Fruit fly (Drosophila melanogaster) whole organism, embryonic: ENCODE measurements around the gene ATPsynC.

Source experiments
- Atf-2 ChIP-seq: fragments of 200-800 bp; sonication (Bioruptor generic); optimal IDR thresholded peaks from 2 replicates; lab custom pipeline; 2016; ENCODE audit warnings: missing biosample characterization, missing genetic modification characterization
- B-H2 ChIP-seq: fragments of 200-800 bp; sonication (Bioruptor generic); optimal IDR thresholded peaks from 2 replicates; lab custom pipeline; 2018; ENCODE audit warnings: missing biosample characterization, mild to moderate bottlenecking, missing genetic modification characterization
- Blimp-1 ChIP-seq: fragments of 200-800 bp; sonication (Bioruptor generic); optimal IDR thresholded peaks from 3 replicates; lab custom pipeline; 2018; ENCODE audit warnings: missing biosample characterization, missing genetic modification characterization, mild to moderate bottlenecking, moderate library complexity, missing genetic modification reagents
- CG10209 ChIP-seq: fragments of 200-800 bp; sonication (Bioruptor generic); optimal IDR thresholded peaks from 3 replicates; lab custom pipeline; 2017; ENCODE audit warnings: missing biosample characterization, mild to moderate bottlenecking, missing genetic modification characterization, missing genetic modification reagents
- CG11093 ChIP-seq: fragments of 200-800 bp; sonication (Bioruptor generic); IDR thresholded peaks from 3 replicates; pipeline ENCODE4 v1.3.6; 2022; ENCODE audit warnings: missing biosample characterization, missing genetic modification characterization
- CG11695 ChIP-seq: fragments of 200-800 bp; sonication (Bioruptor generic); IDR thresholded peaks from 3 replicates; pipeline ENCODE4 v1.3.6; 2022; ENCODE audit warnings: missing biosample characterization, missing genetic modification characterization
- CG11696 ChIP-seq: fragments of 200-800 bp; sonication (Bioruptor generic); IDR thresholded peaks from 2 replicates; pipeline ENCODE4 v1.3.6; 2022; ENCODE audit warnings: missing biosample characterization, missing genetic modification characterization
- CG12104 ChIP-seq: fragments of 200-800 bp; sonication (Bioruptor generic); optimal IDR thresholded peaks from 3 replicates; lab custom pipeline; 2016; ENCODE audit warnings: missing biosample characterization, missing genetic modification characterization
- CG12236 ChIP-seq: fragments of 200-800 bp; sonication (Bioruptor generic); optimal IDR thresholded peaks from 2 replicates; lab custom pipeline; 2016; ENCODE audit warnings: missing biosample characterization, missing genetic modification characterization
- CG12391 ChIP-seq: fragments of 200-800 bp; sonication (Bioruptor generic); optimal IDR thresholded peaks from 3 replicates; lab custom pipeline; 2018; ENCODE audit warnings: missing biosample characterization, mild to moderate bottlenecking, missing genetic modification characterization, moderate library complexity
- CG13775 ChIP-seq: fragments of 200-800 bp; sonication (Bioruptor generic); optimal IDR thresholded peaks from 3 replicates; lab custom pipeline; 2017; ENCODE audit warnings: missing biosample characterization, mild to moderate bottlenecking, missing genetic modification characterization
- CG17361 ChIP-seq: fragments of 200-800 bp; sonication (Bioruptor generic); IDR thresholded peaks from 3 replicates; pipeline ENCODE4 v1.3.6; 2022; ENCODE audit warnings: missing biosample characterization, missing genetic modification characterization
- CG18262 ChIP-seq: fragments of 200-800 bp; optimal IDR thresholded peaks from 3 replicates; lab custom pipeline; 2019; ENCODE audit warnings: missing biosample characterization, mild to moderate bottlenecking, missing genetic modification characterization, moderate library complexity
- CG32532 ChIP-seq: fragments of 200-800 bp; sonication (Bioruptor generic); IDR thresholded peaks from 2 replicates; pipeline ENCODE4 v1.3.6; 2022; ENCODE audit warnings: missing biosample characterization, missing genetic modification characterization
- CG5180 ChIP-seq: fragments of 200-800 bp; sonication (Bioruptor generic); optimal IDR thresholded peaks from 3 replicates; lab custom pipeline; 2017; ENCODE audit warnings: missing biosample characterization, missing genetic modification characterization, mild to moderate bottlenecking, moderate library complexity, missing genetic modification reagents
- CG5245 ChIP-seq: fragments of 200-800 bp; sonication (Bioruptor generic); optimal IDR thresholded peaks from 3 replicates; lab custom pipeline; 2016; ENCODE audit warnings: missing biosample characterization, missing genetic modification characterization
- CG6689 ChIP-seq: fragments of 200-800 bp; sonication (Bioruptor generic); IDR thresholded peaks from 2 replicates; pipeline ENCODE4 v1.3.6; 2022; ENCODE audit warnings: missing biosample characterization, missing genetic modification characterization
- CG7271 ChIP-seq: fragments of 200-800 bp; sonication (Bioruptor generic); optimal IDR thresholded peaks from 2 replicates; lab custom pipeline; 2018; ENCODE audit warnings: missing biosample characterization, mild to moderate bottlenecking, missing genetic modification characterization, moderate library complexity
- CG7357 ChIP-seq: fragments of 200-800 bp; sonication (Bioruptor generic); IDR thresholded peaks from 3 replicates; pipeline ENCODE4 v1.3.6; 2022; ENCODE audit warnings: missing biosample characterization, missing genetic modification characterization
- CG7839 ChIP-seq: fragments of 200-800 bp; sonication (Bioruptor generic); optimal IDR thresholded peaks from 3 replicates; lab custom pipeline; 2018; ENCODE audit warnings: missing biosample characterization, mild to moderate bottlenecking, missing genetic modification characterization, moderate library complexity
- D ChIP-seq, 2 experiments: fragments of 200-800 bp in 1 of 2; fragments of >200 bp in 1 of 2; sonication (Bioruptor generic) in 1 of 2; optimal IDR thresholded peaks; 2 replicates in 1 of 2; 3 replicates in 1 of 2; lab custom pipeline; 2017; ENCODE audit warnings: mild to moderate bottlenecking in 1 of 2, missing biosample characterization in 1 of 2, missing genetic modification characterization in 1 of 2, missing genetic modification reagents in 1 of 2
- Dp ChIP-seq: fragments of 200-800 bp; sonication (Bioruptor generic); optimal IDR thresholded peaks from 2 replicates; lab custom pipeline; 2018; ENCODE audit warnings: missing biosample characterization, mild to moderate bottlenecking, missing genetic modification characterization, moderate library complexity
- ERR ChIP-seq: fragments of 200-800 bp; sonication (Bioruptor generic); optimal IDR thresholded peaks from 2 replicates; lab custom pipeline; 2016; ENCODE audit warnings: missing biosample characterization, missing genetic modification characterization
- Ets97D ChIP-seq: fragments of 200-800 bp; sonication (Bioruptor generic); optimal IDR thresholded peaks from 3 replicates; lab custom pipeline; 2016; ENCODE audit warnings: missing biosample characterization, missing genetic modification characterization
- HLH54F ChIP-seq: fragments of 200-800 bp; sonication (Bioruptor generic); optimal IDR thresholded peaks from 3 replicates; lab custom pipeline; 2016; ENCODE audit warnings: missing biosample characterization, missing genetic modification characterization
- Mad ChIP-seq: fragments of 200-800 bp; sonication (Bioruptor generic); optimal IDR thresholded peaks from 2 replicates; lab custom pipeline; 2016; ENCODE audit warnings: missing biosample characterization, missing genetic modification characterization
- Rfx ChIP-seq: fragments of 200-800 bp; sonication (Bioruptor generic); IDR thresholded peaks from 2 replicates; pipeline ENCODE4 v1.3.6; 2022; ENCODE audit warnings: missing biosample characterization, missing genetic modification characterization
- Sin3A ChIP-seq: fragments of >200 bp; optimal IDR thresholded peaks from 2 replicates; lab custom pipeline; 2018
- abd-A ChIP-seq: fragments of 200-800 bp; sonication (Bioruptor generic); optimal IDR thresholded peaks from 3 replicates; lab custom pipeline; 2019; ENCODE audit warnings: missing biosample characterization, mild to moderate bottlenecking, missing genetic modification characterization, moderate library complexity
- al ChIP-seq: fragments of 200-800 bp; sonication (Bioruptor generic); IDR thresholded peaks from 2 replicates; pipeline ENCODE4 v1.3.6; 2022; ENCODE audit warnings: missing biosample characterization, missing genetic modification characterization
- bab2 ChIP-seq: fragments of 200-800 bp; sonication (Bioruptor generic); optimal IDR thresholded peaks from 2 replicates; lab custom pipeline; 2016; ENCODE audit warnings: missing biosample characterization, missing genetic modification characterization
- croc ChIP-seq: fragments of 200-800 bp; sonication (Bioruptor generic); conservative IDR thresholded peaks from 3 replicates; pipeline ENCODE4 v1.3.6; 2022; ENCODE audit warnings: missing biosample characterization, missing genetic modification characterization
- eve ChIP-seq, 2 experiments: fragments of >200 bp; optimal IDR thresholded peaks; 2 replicates each; lab custom pipeline; 2017; ENCODE audit warnings: missing biosample characterization in 2 of 2, missing genetic modification characterization in 2 of 2
- gcm ChIP-seq: fragments of 200-800 bp; sonication (Bioruptor generic); optimal IDR thresholded peaks from 2 replicates; lab custom pipeline; 2019; ENCODE audit warnings: missing biosample characterization, mild to moderate bottlenecking, missing genetic modification characterization, moderate library complexity
- gfzf ChIP-seq: fragments of 200-800 bp; sonication (Bioruptor generic); optimal IDR thresholded peaks from 2 replicates; lab custom pipeline; 2016; ENCODE audit warnings: missing biosample characterization, mild to moderate bottlenecking, missing genetic modification characterization, moderate library complexity
- knrl ChIP-seq: fragments of 200-800 bp; sonication (Bioruptor generic); IDR thresholded peaks from 3 replicates; pipeline ENCODE4 v1.3.6; 2022; ENCODE audit warnings: missing biosample characterization, missing genetic modification characterization; ENCODE audit not compliant: partially characterized antibody
- lola ChIP-seq, 3 experiments: fragments of >200 bp in 2 of 3; fragments of 200-800 bp in 1 of 3; sonication (Bioruptor generic) in 1 of 3; optimal IDR thresholded peaks; 2 replicates each; lab custom pipeline; 2017 to 2019; ENCODE audit warnings: missing biosample characterization in 3 of 3, missing genetic modification characterization in 3 of 3, mild to moderate bottlenecking in 1 of 3, moderate library complexity in 1 of 3
- nau ChIP-seq: fragments of 200-800 bp; sonication (Bioruptor generic); optimal IDR thresholded peaks from 3 replicates; lab custom pipeline; 2017; ENCODE audit warnings: missing biosample characterization, mild to moderate bottlenecking, missing genetic modification characterization, missing genetic modification reagents
- prd ChIP-seq, 3 experiments: fragments of >200 bp in 2 of 3; fragments of 200-800 bp in 1 of 3; sonication (Bioruptor generic) in 1 of 3; optimal IDR thresholded peaks in 2 of 3; IDR thresholded peaks in 1 of 3; 2 replicates in 2 of 3; 3 replicates in 1 of 3; pipeline versions ENCODE4 v1.3.6 to Lab custom; 2017 to 2022; ENCODE audit warnings: missing biosample characterization in 1 of 3, missing genetic modification characterization in 1 of 3
- row ChIP-seq: fragments of 200-800 bp; sonication (Bioruptor generic); IDR thresholded peaks from 3 replicates; pipeline ENCODE4 v1.3.6; 2022; ENCODE audit warnings: missing biosample characterization, missing genetic modification characterization
- sens ChIP-seq: fragments of 200-800 bp; sonication (Bioruptor generic); peaks from one replicate; lab custom pipeline; 2016; ENCODE audit warnings: missing biosample characterization, missing genetic modification characterization
- seq ChIP-seq: fragments of 200-800 bp; sonication (Bioruptor generic); IDR thresholded peaks from 2 replicates; pipeline ENCODE4 v1.3.6; 2022; ENCODE audit warnings: missing biosample characterization, missing genetic modification characterization
- tgo ChIP-seq: fragments of 200-800 bp; sonication (Bioruptor generic); IDR thresholded peaks from 3 replicates; pipeline ENCODE4 v1.3.6; 2022; ENCODE audit warnings: missing biosample characterization, missing genetic modification characterization
- toy ChIP-seq: fragments of 200-800 bp; sonication (Bioruptor generic); IDR thresholded peaks from 2 replicates; pipeline ENCODE4 v1.3.6; 2022; ENCODE audit warnings: missing biosample characterization, missing genetic modification characterization
- trh ChIP-seq: fragments of 200-800 bp; sonication (Bioruptor generic); optimal IDR thresholded peaks from 2 replicates; lab custom pipeline; 2016; ENCODE audit warnings: missing biosample characterization, missing genetic modification characterization
- unc-4 ChIP-seq: fragments of 200-800 bp; sonication (Bioruptor generic); IDR thresholded peaks from 2 replicates; pipeline ENCODE4 v1.3.6; 2022; ENCODE audit warnings: missing biosample characterization, missing genetic modification characterization; ENCODE audit not compliant: partially characterized antibody

Gene ATPsynC

DNA sequence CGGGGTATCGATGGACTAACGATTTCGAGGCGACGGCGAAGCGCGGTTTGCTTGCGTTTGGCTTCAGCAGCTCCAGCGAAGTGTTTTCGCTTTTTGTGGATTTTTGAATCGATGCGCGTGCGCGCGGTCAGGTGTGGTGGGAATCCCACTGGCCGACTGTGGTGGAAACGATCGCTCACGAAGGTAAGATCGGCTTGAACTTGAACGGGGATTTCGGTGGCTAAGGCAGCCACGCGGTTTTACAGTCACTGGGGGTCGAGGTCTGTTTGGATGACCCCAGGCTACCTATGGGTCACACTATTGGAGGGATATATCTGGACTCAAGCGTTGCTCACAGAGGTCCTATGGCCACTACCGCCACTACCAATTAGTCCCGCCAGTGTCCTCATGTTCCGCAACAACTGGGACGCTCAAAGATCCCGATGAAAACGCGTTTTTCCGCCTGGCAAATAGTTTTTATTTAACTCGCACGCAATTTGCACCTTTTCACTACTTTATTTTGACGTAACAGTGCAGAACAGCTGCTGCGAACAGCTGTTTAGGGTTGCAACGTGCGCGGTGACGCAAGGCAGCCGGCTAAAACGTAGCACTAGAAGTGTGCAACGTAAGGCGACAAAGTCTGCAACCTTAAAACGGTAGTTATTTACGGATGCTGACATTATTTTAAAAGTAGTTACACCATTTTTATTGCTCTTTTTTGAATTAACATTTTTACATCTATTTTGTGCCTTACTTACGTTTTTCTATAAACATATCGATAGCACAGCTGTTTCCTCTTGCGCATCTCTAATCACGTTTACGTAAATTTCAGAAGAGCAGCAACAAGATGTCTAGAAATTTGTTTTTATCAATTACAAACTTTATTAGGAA is 32.9 kb upstream of the ATPsynC start, which contains the start of the genes qless and mRpL32 (continued):
- TF ChIP-seq Atf-2 (GFP tag; lab: Kevin White, UChicago) (peak; percentile 25), CG7357 (GFP tag; lab: Robert Waterston, UW) (peak; percentile 70; the same call in 2 of the 3 replicates), CG5245 (GFP tag; lab: Kevin White, UChicago) (peak; percentile 70), croc (peak; percentile 71)

DNA sequence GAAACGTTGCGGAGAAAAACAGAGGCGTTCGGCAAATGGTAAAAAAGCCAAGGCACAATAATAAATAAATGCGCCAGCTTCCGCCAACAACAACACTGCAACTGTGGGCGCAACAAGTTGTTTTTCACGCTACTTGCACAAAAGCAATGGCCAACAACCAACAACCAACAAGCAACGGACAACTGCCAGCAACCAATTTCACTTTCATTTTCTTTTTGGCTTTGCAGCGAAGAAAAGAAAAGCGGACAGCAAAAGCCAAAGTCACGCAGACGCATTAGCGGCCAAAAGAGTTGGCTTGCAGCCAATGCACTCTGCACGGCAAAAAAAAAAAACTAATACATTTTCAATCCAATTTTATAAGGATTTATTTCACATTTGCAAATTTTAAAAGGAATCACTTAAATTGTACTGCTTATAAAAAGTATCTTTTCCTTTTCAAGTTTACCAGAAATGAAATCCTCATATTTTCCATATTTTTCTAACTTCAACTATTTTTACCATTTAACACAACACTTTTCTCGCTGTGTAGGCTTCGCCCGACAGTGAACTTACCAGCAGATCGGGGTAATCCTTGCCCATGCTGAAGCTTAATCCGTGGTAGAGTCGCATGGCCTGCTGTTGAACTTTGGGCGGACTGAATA is 31.8 kb upstream of the ATPsynC start:
- TF ChIP-seq CG6689 (GFP tag; lab: Robert Waterston, UW) (peak; percentile 11; the same call in 1 of the 2 replicates), bab2 (no peak), toy (no peak), Mad (GFP tag; lab: Kevin White, UChicago) (no peak), eve (GFP tag; optimal IDR thresholded peaks at IDR 0.05; lab: Kevin White, UChicago) (no peak), ERR (no peak), gcm (GFP tag; lab: Kevin White, UChicago) (no peak), CG10209 (no peak), CG11093 (GFP tag; lab: Robert Waterston, UW) (no peak), Rfx (no peak), al (GFP tag; lab: Robert Waterston, UW) (no peak), CG32532 (no peak), tgo (no peak), prd (optimal IDR thresholded peaks at IDR 0.05; lab: Kevin White, UChicago) (no peak), prd (GFP tag; IDR thresholded peaks at IDR 0.05; lab: Robert Waterston, UW) (peak; percentile 17; the same call in 1 of the 3 replicates), B-H2 (GFP tag; lab: Kevin White, UChicago) (no peak), nau (no peak), CG7271 (tag; lab: Kevin White, UChicago) (no peak), HLH54F (GFP tag; lab: Kevin White, UChicago) (no peak), gfzf (GFP tag; lab: Kevin White, UChicago) (no peak), CG17361 (no peak), knrl (no peak), trh (GFP tag; lab: Kevin White, UChicago) (no peak), unc-4 (no peak), CG11695 (GFP tag; lab: Robert Waterston, UW) (no peak), CG11696 (GFP tag; lab: Robert Waterston, UW) (no peak), abd-A (no peak), CG12391 (tag; lab: Kevin White, UChicago) (peak; percentile 7), Blimp-1 (GFP tag; lab: Kevin White, UChicago) (peak; percentile 91), CG12104 (GFP tag; lab: Kevin White, UChicago) (no peak), sens (GFP tag; lab: Kevin White, UChicago) (peak; percentile 69), lola (GFP tag; optimal IDR thresholded peaks at IDR 0.05; lab: Kevin White, UChicago) (no peak), row (GFP tag; lab: Robert Waterston, UW) (peak; percentile 17; the same call in 1 of the 3 replicates), Ets97D (GFP tag; lab: Kevin White, UChicago) (no peak), Sin3A (lab: Kevin White, UChicago) (no peak), seq (GFP tag; lab: Robert Waterston, UW) (no peak), CG5180 (no peak), CG7839 (tag; lab: Kevin White, UChicago) (peak; percentile 1), CG13775 (GFP tag; lab: Kevin White, UChicago) (no peak), CG18262 (tag; lab: Kevin White, UChicago) (no peak), CG12236 (GFP tag; lab: Kevin White, UChicago) (no peak), D (optimal IDR thresholded peaks at IDR 0.05; lab: Kevin White, UChicago) (no peak), D (GFP tag; optimal IDR thresholded peaks at IDR 0.05; lab: Kevin White, UChicago) (no peak), Dp (no peak)
